Fruit fly (Drosophila melanogaster) whole organism, embryonic: ENCODE data around the gene mts.
A peak's percentile ranks its signal among the peaks of the same experiment; 100 is the strongest.

Source experiments
- B-H2 ChIP-seq: fragments of 200-800 bp; sonication (Bioruptor generic); optimal IDR thresholded peaks from 2 replicates; lab custom pipeline; 2018; ENCODE audit warnings: missing biosample characterization, mild to moderate bottlenecking, missing genetic modification characterization
- Bdp1 ChIP-seq: fragments of 200-800 bp; sonication (Bioruptor generic); optimal IDR thresholded peaks from 3 replicates; lab custom pipeline; 2016; ENCODE audit warnings: missing biosample characterization, missing genetic modification characterization
- BtbVII ChIP-seq: fragments of 200-800 bp; sonication (Bioruptor generic); optimal IDR thresholded peaks from 3 replicates; lab custom pipeline; 2017; ENCODE audit warnings: missing biosample characterization, mild to moderate bottlenecking, missing genetic modification characterization
- CG10959 ChIP-seq: fragments of 200-800 bp; sonication (Bioruptor generic); IDR thresholded peaks from 2 replicates; pipeline ENCODE4 v1.3.6; 2022; ENCODE audit warnings: missing biosample characterization, missing genetic modification characterization
- CG11085 ChIP-seq: fragments of 200-800 bp; sonication (Bioruptor generic); IDR thresholded peaks from 2 replicates; pipeline ENCODE4 v1.3.6; 2022; ENCODE audit warnings: missing biosample characterization, missing genetic modification characterization
- CG11398 ChIP-seq: fragments of 200-800 bp; sonication (Bioruptor generic); optimal IDR thresholded peaks from 2 replicates; lab custom pipeline; 2016; ENCODE audit warnings: missing biosample characterization, missing genetic modification characterization
- CG13424 ChIP-seq: fragments of 200-800 bp; sonication (Bioruptor generic); optimal IDR thresholded peaks from 2 replicates; lab custom pipeline; 2019; ENCODE audit warnings: missing biosample characterization, mild to moderate bottlenecking, missing genetic modification characterization, moderate library complexity
- CG14050 ChIP-seq: fragments of 200-800 bp; sonication (Bioruptor generic); IDR thresholded peaks from 3 replicates; pipeline ENCODE4 v1.3.6; 2022; ENCODE audit warnings: missing biosample characterization, missing genetic modification characterization
- CG15269 ChIP-seq: fragments of 200-800 bp; sonication (Bioruptor generic); optimal IDR thresholded peaks from 2 replicates; lab custom pipeline; 2018; ENCODE audit warnings: missing biosample characterization, mild to moderate bottlenecking, missing genetic modification characterization, moderate library complexity
- CG15514 ChIP-seq: fragments of 200-800 bp; sonication (Bioruptor generic); optimal IDR thresholded peaks from 3 replicates; lab custom pipeline; 2017; ENCODE audit warnings: missing biosample characterization, missing genetic modification characterization, mild to moderate bottlenecking, moderate library complexity, missing genetic modification reagents
- CG16779 ChIP-seq: fragments of 200-800 bp; sonication (Bioruptor generic); IDR thresholded peaks from 2 replicates; pipeline ENCODE4 v1.3.6; 2022; ENCODE audit warnings: missing biosample characterization, missing genetic modification characterization
- CG16813 ChIP-seq: fragments of 200-800 bp; sonication (Bioruptor generic); IDR thresholded peaks from 3 replicates; pipeline ENCODE4 v1.3.6; 2022; ENCODE audit warnings: missing biosample characterization, missing genetic modification characterization; ENCODE audit not compliant: partially characterized antibody
- CG3726 ChIP-seq: fragments of 200-800 bp; sonication (Bioruptor generic); IDR thresholded peaks from 3 replicates; pipeline ENCODE4, ENCODE4 v1.3.6; 2022; ENCODE audit warnings: missing biosample characterization, missing genetic modification characterization
- CG3838 ChIP-seq: fragments of 200-800 bp; sonication (Bioruptor generic); optimal IDR thresholded peaks from 3 replicates; lab custom pipeline; 2016; ENCODE audit warnings: missing biosample characterization, missing genetic modification characterization
- CG4282 ChIP-seq: fragments of 200-800 bp; sonication (Bioruptor generic); optimal IDR thresholded peaks from 2 replicates; lab custom pipeline; 2016; ENCODE audit warnings: missing biosample characterization, missing genetic modification characterization
- CG7987 ChIP-seq: fragments of 200-800 bp; sonication (Bioruptor generic); optimal IDR thresholded peaks from 2 replicates; lab custom pipeline; 2018; ENCODE audit warnings: missing biosample characterization, mild to moderate bottlenecking, missing genetic modification characterization, moderate library complexity
- CG8765 ChIP-seq: fragments of 200-800 bp; sonication (Bioruptor generic); IDR thresholded peaks from 2 replicates; pipeline ENCODE4 v1.3.6; 2022; ENCODE audit warnings: missing biosample characterization, missing genetic modification characterization
- CG8924 ChIP-seq: fragments of 200-800 bp; optimal IDR thresholded peaks from 3 replicates; lab custom pipeline; 2019; ENCODE audit warnings: missing biosample characterization, mild to moderate bottlenecking, missing genetic modification characterization, moderate library complexity
- CG9215 ChIP-seq: fragments of 200-800 bp; sonication (Bioruptor generic); IDR thresholded peaks from 2 replicates; pipeline ENCODE4 v1.3.6; 2022; ENCODE audit warnings: missing biosample characterization, missing genetic modification characterization
- Dll ChIP-seq: fragments of 200-800 bp; sonication (Bioruptor generic); IDR thresholded peaks from 4 replicates; pipeline ENCODE4 v1.3.6; 2022; ENCODE audit warnings: missing biosample characterization, missing genetic modification characterization; ENCODE audit not compliant: partially characterized antibody
- E2f1 ChIP-seq: fragments of 200-800 bp; sonication (Bioruptor generic); IDR thresholded peaks from 2 replicates; pipeline ENCODE4 v1.3.6; 2022; ENCODE audit warnings: missing biosample characterization, missing genetic modification characterization
- Elba2 ChIP-seq: fragments of 200-800 bp; sonication (Bioruptor generic); optimal IDR thresholded peaks from 3 replicates; lab custom pipeline; 2016; ENCODE audit warnings: missing biosample characterization, missing genetic modification characterization
- Ets97D ChIP-seq: fragments of 200-800 bp; sonication (Bioruptor generic); optimal IDR thresholded peaks from 3 replicates; lab custom pipeline; 2016; ENCODE audit warnings: missing biosample characterization, missing genetic modification characterization
- Hey ChIP-seq: fragments of 200-800 bp; sonication (Bioruptor generic); optimal IDR thresholded peaks from 3 replicates; lab custom pipeline; 2018; ENCODE audit warnings: missing biosample characterization, mild to moderate bottlenecking, missing genetic modification characterization
- Jarid2 ChIP-seq: fragments of 200-800 bp; sonication (Bioruptor generic); optimal IDR thresholded peaks from 3 replicates; lab custom pipeline; 2017; ENCODE audit warnings: mild to moderate bottlenecking, missing biosample characterization, missing genetic modification reagents, missing genetic modification characterization
- Mes4 ChIP-seq: fragments of 200-800 bp; sonication (Bioruptor generic); optimal IDR thresholded peaks from 2 replicates; lab custom pipeline; 2016; ENCODE audit warnings: missing biosample characterization, missing genetic modification characterization
- Nf-YA ChIP-seq: fragments of 200-800 bp; sonication (Bioruptor generic); IDR thresholded peaks from 2 replicates; pipeline ENCODE4 v1.3.6; 2022; ENCODE audit warnings: missing biosample characterization, missing genetic modification characterization
- Nf-YB ChIP-seq: fragments of 200-800 bp; sonication (Bioruptor generic); optimal IDR thresholded peaks from 3 replicates; lab custom pipeline; 2019; ENCODE audit warnings: missing biosample characterization, mild to moderate bottlenecking, missing genetic modification characterization, moderate library complexity
- ab ChIP-seq: fragments of 200-800 bp; sonication (Bioruptor generic); optimal IDR thresholded peaks from 2 replicates; lab custom pipeline; 2016; ENCODE audit warnings: missing biosample characterization, missing genetic modification characterization
- amos ChIP-seq: fragments of 200-800 bp; sonication (Bioruptor generic); IDR thresholded peaks from 2 replicates; pipeline ENCODE4 v1.3.6; 2022; ENCODE audit warnings: missing biosample characterization, missing genetic modification characterization; ENCODE audit not compliant: partially characterized antibody
- ap ChIP-seq: fragments of 200-800 bp; sonication (Bioruptor generic); IDR thresholded peaks from 2 replicates; pipeline ENCODE4 v1.3.6; 2022; ENCODE audit warnings: missing biosample characterization, missing genetic modification characterization
- bigmax ChIP-seq: fragments of 200-800 bp; sonication (Bioruptor generic); optimal IDR thresholded peaks from 2 replicates; lab custom pipeline; 2018; ENCODE audit warnings: missing biosample characterization, mild to moderate bottlenecking, missing genetic modification characterization
- cwo ChIP-seq: fragments of 200-800 bp; sonication (Bioruptor generic); optimal IDR thresholded peaks from 3 replicates; lab custom pipeline; 2017; ENCODE audit warnings: missing biosample characterization, missing genetic modification characterization, mild to moderate bottlenecking, moderate library complexity, missing genetic modification reagents
- esg ChIP-seq: fragments of 200-800 bp; sonication (Bioruptor generic); conservative IDR thresholded peaks from 2 replicates; pipeline ENCODE4 v1.3.6; 2022; ENCODE audit warnings: missing biosample characterization, missing genetic modification characterization
- eyg ChIP-seq: fragments of 200-800 bp; sonication (Bioruptor generic); optimal IDR thresholded peaks from 3 replicates; lab custom pipeline; 2016; ENCODE audit warnings: missing biosample characterization, missing genetic modification characterization
- fd102C ChIP-seq: fragments of 200-800 bp; sonication (Bioruptor generic); optimal IDR thresholded peaks from 2 replicates; lab custom pipeline; 2018; ENCODE audit warnings: missing biosample characterization, mild to moderate bottlenecking, missing genetic modification characterization, moderate library complexity
- fd3F ChIP-seq: fragments of 200-800 bp; sonication (Bioruptor generic); optimal IDR thresholded peaks from 2 replicates; lab custom pipeline; 2018; ENCODE audit warnings: missing biosample characterization, mild to moderate bottlenecking, missing genetic modification characterization, moderate library complexity
- gsb ChIP-seq: fragments of 200-800 bp; sonication (Bioruptor generic); IDR thresholded peaks from 2 replicates; pipeline ENCODE4 v1.3.6; 2022; ENCODE audit warnings: missing biosample characterization, missing genetic modification characterization
- ham ChIP-seq: fragments of 200-800 bp; sonication (Bioruptor generic); IDR thresholded peaks from 2 replicates; pipeline ENCODE4 v1.3.6; 2022; ENCODE audit warnings: missing biosample characterization, missing genetic modification characterization
- hkb ChIP-seq, 2 experiments: fragments of 200-800 bp in 1 of 2; fragments of >200 bp in 1 of 2; sonication (Bioruptor generic) in 1 of 2; IDR thresholded peaks in 1 of 2; optimal IDR thresholded peaks in 1 of 2; 2 replicates each; pipeline versions ENCODE4 v1.3.6 to Lab custom; 2017 to 2022; ENCODE audit warnings: missing biosample characterization in 1 of 2, missing genetic modification characterization in 1 of 2
- mam ChIP-seq: fragments of 200-800 bp; sonication (Bioruptor generic); optimal IDR thresholded peaks from 3 replicates; lab custom pipeline; 2016; ENCODE audit warnings: missing biosample characterization, missing genetic modification characterization
- nom ChIP-seq: fragments of 200-800 bp; sonication (Bioruptor generic); optimal IDR thresholded peaks from 2 replicates; lab custom pipeline; 2017; ENCODE audit warnings: missing biosample characterization, missing genetic modification characterization, mild to moderate bottlenecking, moderate library complexity, missing genetic modification reagents
- pan ChIP-seq, 4 experiments: fragments of >200 bp in 3 of 4; fragments of 200-800 bp in 1 of 4; sonication (Bioruptor generic) in 1 of 4; optimal IDR thresholded peaks in 3 of 4; IDR thresholded peaks in 1 of 4; 2 replicates each; pipeline versions ENCODE4 v1.3.6 to Lab custom; 2017 to 2022; ENCODE audit warnings: missing biosample characterization in 2 of 4, missing genetic modification characterization in 2 of 4, mixed read lengths in 1 of 4
- prd ChIP-seq, 3 experiments: fragments of >200 bp in 2 of 3; fragments of 200-800 bp in 1 of 3; sonication (Bioruptor generic) in 1 of 3; optimal IDR thresholded peaks in 2 of 3; IDR thresholded peaks in 1 of 3; 2 replicates in 2 of 3; 3 replicates in 1 of 3; pipeline versions ENCODE4 v1.3.6 to Lab custom; 2017 to 2022; ENCODE audit warnings: missing biosample characterization in 1 of 3, missing genetic modification characterization in 1 of 3
- rib ChIP-seq: fragments of 200-800 bp; sonication (Bioruptor generic); IDR thresholded peaks from 2 replicates; pipeline ENCODE4 v1.3.6; 2022; ENCODE audit warnings: missing biosample characterization, missing genetic modification characterization
- scrt ChIP-seq: fragments of 200-800 bp; sonication (Bioruptor generic); optimal IDR thresholded peaks from 2 replicates; lab custom pipeline; 2018; ENCODE audit warnings: missing biosample characterization, mild to moderate bottlenecking, missing genetic modification characterization, moderate library complexity
- slou ChIP-seq: fragments of 200-800 bp; sonication (Bioruptor generic); optimal IDR thresholded peaks from 3 replicates; lab custom pipeline; 2016; ENCODE audit warnings: missing biosample characterization, missing genetic modification characterization
- tna ChIP-seq: fragments of 200-800 bp; sonication (Bioruptor generic); IDR thresholded peaks from 2 replicates; pipeline ENCODE4 v1.3.6; 2022; ENCODE audit warnings: missing biosample characterization, missing genetic modification characterization; ENCODE audit not compliant: partially characterized antibody
- unpg ChIP-seq: fragments of 200-800 bp; sonication (Bioruptor generic); optimal IDR thresholded peaks from 3 replicates; lab custom pipeline; 2018; ENCODE audit warnings: missing biosample characterization, mild to moderate bottlenecking, missing genetic modification characterization, moderate library complexity

Gene mts

dm6 chr2L:7809699-7810088 lies 17.8 kb upstream of the mts start (continued):
- TF ChIP-seq CG11085 (no peak), E2f1 (no peak; the same call in 1 of the 2 replicates), CG4282 (GFP tag; lab: Kevin White, UChicago) (no peak), hkb (optimal IDR thresholded peaks at IDR 0.05; lab: Kevin White, UChicago) (no peak), hkb (GFP tag; IDR thresholded peaks at IDR 0.05; lab: Robert Waterston, UW) (no peak), unpg (no peak), eyg (GFP tag; lab: Kevin White, UChicago) (peak; percentile 39), CG15514 (GFP tag; lab: Kevin White, UChicago) (peak; percentile 31), Ets97D (GFP tag; lab: Kevin White, UChicago) (no peak), CG3838 (GFP tag; lab: Kevin White, UChicago) (no peak), BtbVII (no peak), CG11398 (no peak), Nf-YA (GFP tag; lab: Robert Waterston, UW) (no peak), pan (optimal IDR thresholded peaks at IDR 0.05; lab: Kevin White, UChicago) (no peak), pan (GFP tag; optimal IDR thresholded peaks at IDR 0.05 in 1 of 2, IDR thresholded peaks at IDR 0.05 in 1 of 2) (peak in 1 of 2 experiments; percentile 43), rib (peak; percentile 58), prd (optimal IDR thresholded peaks at IDR 0.05; lab: Kevin White, UChicago) (no peak), prd (GFP tag; IDR thresholded peaks at IDR 0.05; lab: Robert Waterston, UW) (no peak), mam (GFP tag; lab: Kevin White, UChicago) (no peak), nom (GFP tag; lab: Kevin White, UChicago) (peak; percentile 56), Nf-YB (GFP tag; lab: Kevin White, UChicago) (no peak), CG8924 (tag; lab: Kevin White, UChicago) (peak; percentile 11), scrt (GFP tag; lab: Kevin White, UChicago) (no peak), CG7987 (GFP tag; lab: Kevin White, UChicago) (peak; percentile 63), CG10959 (GFP tag; lab: Robert Waterston, UW) (no peak), fd102C (no peak), CG9215 (GFP tag; lab: Robert Waterston, UW) (no peak), ab (no peak), bigmax (GFP tag; lab: Kevin White, UChicago) (no peak), Bdp1 (no peak), tna (GFP tag; lab: Robert Waterston, UW) (no peak), B-H2 (no peak), CG16813 (no peak), CG14050 (GFP tag; lab: Robert Waterston, UW) (no peak), esg (GFP tag; lab: Robert Waterston, UW) (no peak), CG13424 (tag; lab: Kevin White, UChicago) (no peak), Hey (tag; lab: Kevin White, UChicago) (no peak), cwo (GFP tag; lab: Kevin White, UChicago) (no peak), CG16779 (GFP tag; lab: Robert Waterston, UW) (no peak), CG8765 (GFP tag; lab: Robert Waterston, UW) (no peak), Mes4 (no peak), fd3F (GFP tag; lab: Kevin White, UChicago) (no peak), Jarid2 (GFP tag; lab: Kevin White, UChicago) (no peak), ham (GFP tag; lab: Robert Waterston, UW) (no peak), amos (no peak; the same call in 1 of the 2 replicates), ap (GFP tag; lab: Robert Waterston, UW) (no peak), CG15269 (tag; lab: Kevin White, UChicago) (no peak), slou (GFP tag; lab: Kevin White, UChicago) (no peak), gsb (GFP tag; lab: Robert Waterston, UW) (no peak), CG3726 (no peak), Elba2 (no peak), Dll (GFP tag; lab: Robert Waterston, UW) (peak; percentile 34; the same call in 1 of the 4 replicates)
